Worm (Caenorhabditis elegans): Measurements from ENCODE around the gene sra-36.

ce11 chrII:4566237-4566636 lies 25.7 kb upstream of the sra-36 start:
- no peak for TF ChIP-seq snpc-4 (tag; optimal IDR thresholded peaks at IDR 0.05)
- no peak for TF ChIP-seq ZK546.5 (tag; optimal IDR thresholded peaks at IDR 0.05)
- TF ChIP-seq unc-62 (GFP tag; optimal IDR thresholded peaks at IDR 0.05 in 1 of 2): no peak
- no peak for TF ChIP-seq unc-62 (tag; optimal IDR thresholded peaks at IDR 0.05)
- TF ChIP-seq egl-27 (tag; optimal IDR thresholded peaks at IDR 0.05): no peak
- no peak for TF ChIP-seq nhr-77 (tag; optimal IDR thresholded peaks at IDR 0.05)
- TF ChIP-seq fos-1 (tag; optimal IDR thresholded peaks at IDR 0.05): no peak
- TF ChIP-seq ceh-20 (GFP tag; IDR thresholded peaks at IDR 0.05): no peak
- no peak for TF ChIP-seq ceh-82 (tag; optimal IDR thresholded peaks at IDR 0.05)
- TF ChIP-seq unc-130 (GFP tag; optimal IDR thresholded peaks at IDR 0.05): no peak

All from whole organism, L4 larva.